Fruit fly (Drosophila melanogaster): Measurements from ENCODE around the gene rdgB.

Gene rdgB

DNA sequence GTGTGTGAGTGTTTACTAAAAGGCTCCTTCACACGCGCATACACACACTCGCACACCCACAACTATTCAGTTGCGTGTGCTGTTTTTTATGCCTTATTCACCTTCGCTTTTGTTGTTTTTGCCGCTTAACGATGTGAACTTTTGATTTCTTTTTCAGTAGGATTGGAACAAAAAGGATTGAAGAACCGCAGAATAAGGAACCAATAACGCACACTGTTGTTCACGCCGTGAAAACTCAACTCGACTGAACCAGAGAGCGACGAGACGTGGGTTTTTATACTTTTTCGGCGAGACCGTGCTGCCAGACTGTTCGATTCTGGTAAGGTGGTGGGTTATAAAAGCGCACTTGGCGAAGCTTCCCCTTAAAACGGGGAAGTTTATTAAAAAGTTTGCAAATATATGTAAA, 7.4 kb upstream of the rdgB start, which contains the start of gene Pdcd4 (continued):
- no peak for TF ChIP-seq CG4820 (GFP tag; optimal IDR thresholded peaks at IDR 0.05)
- no peak for TF ChIP-seq Nf-YB (GFP tag; optimal IDR thresholded peaks at IDR 0.05)
- TF ChIP-seq CG15601 (tag; optimal IDR thresholded peaks at IDR 0.05): no peak
- no peak for TF ChIP-seq odd (GFP tag; optimal IDR thresholded peaks at IDR 0.05)
- TF ChIP-seq CG6254 (GFP tag; optimal IDR thresholded peaks at IDR 0.05): no peak
- TF ChIP-seq Bteb2 (GFP tag; optimal IDR thresholded peaks at IDR 0.05): no peak
- TF ChIP-seq CG14667 (GFP tag; IDR thresholded peaks at IDR 0.05): no peak
- TF ChIP-seq CG9817 (tag; optimal IDR thresholded peaks at IDR 0.05): no peak
- peak; percentile 43 for TF ChIP-seq CG4282 (GFP tag; optimal IDR thresholded peaks at IDR 0.05)
- TF ChIP-seq az2 (GFP tag; optimal IDR thresholded peaks at IDR 0.05): no peak
- TF ChIP-seq Drgx (GFP tag; IDR thresholded peaks at IDR 0.05): peak; percentile 25; the same call in 1 of the 2 replicates
- no peak for TF ChIP-seq CG3838 (GFP tag; optimal IDR thresholded peaks at IDR 0.05)
- no peak for TF ChIP-seq Fer3 (tag; optimal IDR thresholded peaks at IDR 0.05)
- TF ChIP-seq grau (tag; optimal IDR thresholded peaks at IDR 0.05): peak; percentile 10
- TF ChIP-seq CG9215 (GFP tag; IDR thresholded peaks at IDR 0.05): no peak
- peak; percentile 26; the same call in 1 of the 2 replicates for TF ChIP-seq vvl (GFP tag; IDR thresholded peaks at IDR 0.05)
- TF ChIP-seq H15 (GFP tag; IDR thresholded peaks at IDR 0.05): no peak
- TF ChIP-seq CG17912 (GFP tag; optimal IDR thresholded peaks at IDR 0.05): no peak
- peak; percentile 49; the same call in 1 of the 2 replicates for TF ChIP-seq Rfx (GFP tag; IDR thresholded peaks at IDR 0.05)
- TF ChIP-seq CG17802 (tag; optimal IDR thresholded peaks at IDR 0.05): no peak
- no peak for TF ChIP-seq CG7987 (GFP tag; optimal IDR thresholded peaks at IDR 0.05)
- TF ChIP-seq CG2889 (GFP tag; IDR thresholded peaks at IDR 0.05): no peak
- peak; percentile 6 for TF ChIP-seq CG13624 (GFP tag; optimal IDR thresholded peaks at IDR 0.05)
- no peak for TF ChIP-seq ERR (GFP tag; optimal IDR thresholded peaks at IDR 0.05)
- TF ChIP-seq CG2875 (GFP tag; optimal IDR thresholded peaks at IDR 0.05): no peak
- no peak for TF ChIP-seq row (GFP tag; IDR thresholded peaks at IDR 0.05)
- TF ChIP-seq CG17612 (GFP tag; IDR thresholded peaks at IDR 0.05): no peak
- TF ChIP-seq Optix (GFP tag; IDR thresholded peaks at IDR 0.05): no peak
- no peak for TF ChIP-seq CG5180 (GFP tag; optimal IDR thresholded peaks at IDR 0.05)
- no peak for TF ChIP-seq CG6689 (GFP tag; IDR thresholded peaks at IDR 0.05)
- TF ChIP-seq NfI (GFP tag; optimal IDR thresholded peaks at IDR 0.05): peak; percentile 35
- TF ChIP-seq CG4617 (GFP tag; optimal IDR thresholded peaks at IDR 0.05; ENCODE audit: borderline replicate concordance): no peak
- peak; percentile 52 for TF ChIP-seq CG4328 (GFP tag; optimal IDR thresholded peaks at IDR 0.05)
- TF ChIP-seq Asciz (GFP tag; optimal IDR thresholded peaks at IDR 0.05): no peak
- peak; percentile 24 for TF ChIP-seq Mad (GFP tag; optimal IDR thresholded peaks at IDR 0.05)
- peak; percentile 42; the same call in 1 of the 2 replicates for TF ChIP-seq rib (GFP tag; IDR thresholded peaks at IDR 0.05)
- no peak for TF ChIP-seq hkb (optimal IDR thresholded peaks at IDR 0.05)
- no peak for TF ChIP-seq hkb (GFP tag; IDR thresholded peaks at IDR 0.05)
- peak; percentile 5 for TF ChIP-seq CG30403 (GFP tag; optimal IDR thresholded peaks at IDR 0.05)
- peak in 1 of 2 experiments; percentile 23 for TF ChIP-seq Hr51 (GFP tag; optimal IDR thresholded peaks at IDR 0.05)
- TF ChIP-seq CG4707 (GFP tag; optimal IDR thresholded peaks at IDR 0.05): no peak
- no peak for TF ChIP-seq Atf-2 (GFP tag; optimal IDR thresholded peaks at IDR 0.05)
- TF ChIP-seq CG16813 (GFP tag; IDR thresholded peaks at IDR 0.05; ENCODE audit: partially characterized antibody): 0 out of 3 replicates have a peak, but pooled peaks have one; percentile 21
- no peak for TF ChIP-seq Dfd (GFP tag; optimal IDR thresholded peaks at IDR 0.05)
- no peak for TF ChIP-seq Sox102F (GFP tag; optimal IDR thresholded peaks at IDR 0.05)
- TF ChIP-seq Hmr (GFP tag; optimal IDR thresholded peaks at IDR 0.05): peak; percentile 49
- no peak for TF ChIP-seq vfl (GFP tag; optimal IDR thresholded peaks at IDR 0.05)
- TF ChIP-seq CG4854 (GFP tag; optimal IDR thresholded peaks at IDR 0.05): peak; percentile 4
- TF ChIP-seq CG3726 (GFP tag; IDR thresholded peaks at IDR 0.05): no peak
- TF ChIP-seq CG11456 (GFP tag; IDR thresholded peaks at IDR 0.05): no peak
- TF ChIP-seq CG30431 (GFP tag; optimal IDR thresholded peaks at IDR 0.05): no peak
- TF ChIP-seq grn (GFP tag; optimal IDR thresholded peaks at IDR 0.05): no peak
